Fruit fly (Drosophila melanogaster): ENCODE results near the gene CG8100.

- no peak for TF ChIP-seq CG4496 (GFP tag; IDR thresholded peaks at IDR 0.05)
- TF ChIP-seq rn (GFP tag; IDR thresholded peaks at IDR 0.05) = no peak
- TF ChIP-seq Pif1A (GFP tag; optimal IDR thresholded peaks at IDR 0.05) = no peak
- no peak for TF ChIP-seq CG13204 (GFP tag; optimal IDR thresholded peaks at IDR 0.05)
- TF ChIP-seq fd96Ca (GFP tag; IDR thresholded peaks at IDR 0.05) = no peak
Measured at dm6 chr3L:14076559-14076958, 6.9 kb upstream of the CG8100 start.

Data from whole organism, pupa.